Fruit fly (Drosophila melanogaster): ENCODE results near the gene Bace.

Gene Bace

DNA sequence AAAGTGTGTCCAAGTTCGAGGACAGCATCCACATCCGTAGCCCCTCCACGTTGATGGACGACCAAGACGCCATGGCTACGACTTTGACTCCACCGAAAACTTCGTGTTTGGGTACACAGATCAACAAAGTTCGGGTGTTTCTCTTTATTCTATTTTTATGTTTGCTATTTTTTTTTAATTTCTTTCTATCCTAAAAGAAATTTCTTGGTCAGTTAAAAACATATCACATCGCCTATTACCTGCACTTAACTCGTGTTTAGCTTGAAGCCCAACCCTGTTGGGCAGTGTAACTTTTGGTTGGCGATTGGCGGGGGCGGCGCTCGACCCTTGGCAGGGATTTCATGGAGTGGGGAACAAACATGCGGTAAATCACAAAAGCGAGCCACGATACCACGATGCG is 22.7 kb downstream of the Bace start:
- TF ChIP-seq Dif (GFP tag; optimal IDR thresholded peaks at IDR 0.05; ENCODE audit: partially characterized antibody) (no peak), Jra (GFP tag; optimal IDR thresholded peaks at IDR 0.05) (peak; percentile 21), dl (GFP tag; optimal IDR thresholded peaks at IDR 0.05; ENCODE audit: insufficient read depth in 1 of 2, partially characterized antibody in 2 of 2) (no peak), Abd-B (GFP tag; optimal IDR thresholded peaks at IDR 0.05) (no peak), OdsH (GFP tag; optimal IDR thresholded peaks at IDR 0.05) (peak; percentile 74), fru (GFP tag; optimal IDR thresholded peaks at IDR 0.05) (peak; percentile 86), dmrt93B (GFP tag; optimal IDR thresholded peaks at IDR 0.05) (peak; percentile 76), Mio (GFP tag; optimal IDR thresholded peaks at IDR 0.05) (no peak), Rel (GFP tag; optimal IDR thresholded peaks at IDR 0.05) (no peak), Rel (tag; optimal IDR thresholded peaks at IDR 0.05) (peak; percentile 8), CrebA (GFP tag; optimal IDR thresholded peaks at IDR 0.05; ENCODE audit: borderline replicate concordance) (no peak), rgr (GFP tag; optimal IDR thresholded peaks at IDR 0.05) (peak; percentile 73), Hr83 (GFP tag; optimal IDR thresholded peaks at IDR 0.05; ENCODE audit: poor library complexity, severe bottlenecking) (no peak), dsf (GFP tag; optimal IDR thresholded peaks at IDR 0.05; ENCODE audit: borderline replicate concordance) (no peak), usp (GFP tag; optimal IDR thresholded peaks at IDR 0.05) (no peak), sage (GFP tag; optimal IDR thresholded peaks at IDR 0.05) (peak; percentile 32), Hr78 (GFP tag; optimal IDR thresholded peaks at IDR 0.05) (no peak), CG9705 (GFP tag; optimal IDR thresholded peaks at IDR 0.05) (peak; percentile 70), tai (GFP tag; optimal IDR thresholded peaks at IDR 0.05) (no peak), N (GFP tag; optimal IDR thresholded peaks at IDR 0.05) (no peak), ey (GFP tag; optimal IDR thresholded peaks at IDR 0.05) (peak; percentile 88), GATAd (GFP tag; optimal IDR thresholded peaks at IDR 0.05) (no peak), br (GFP tag; optimal IDR thresholded peaks at IDR 0.05) (peak; percentile 83), h (GFP tag; optimal IDR thresholded peaks at IDR 0.05) (peak; percentile 85), psq (GFP tag; optimal IDR thresholded peaks at IDR 0.05) (peak; percentile 73), foxo (GFP tag; optimal IDR thresholded peaks at IDR 0.05) (peak; percentile 36 to 76), Hnf4 (GFP tag; optimal IDR thresholded peaks at IDR 0.05) (peak; percentile 42), Dfd (GFP tag; optimal IDR thresholded peaks at IDR 0.05) (no peak), lola (GFP tag; optimal IDR thresholded peaks at IDR 0.05) (no peak), Sp1 (GFP tag; optimal IDR thresholded peaks at IDR 0.05) (peak; percentile 82), CG32264 (GFP tag; optimal IDR thresholded peaks at IDR 0.05) (peak; percentile 73), brk (GFP tag; optimal IDR thresholded peaks at IDR 0.05) (peak; percentile 73), woc (GFP tag; optimal IDR thresholded peaks at IDR 0.05) (peak; percentile 74), sv (GFP tag; optimal IDR thresholded peaks at IDR 0.05) (no peak), Vsx2 (GFP tag; optimal IDR thresholded peaks at IDR 0.05; ENCODE audit: partially characterized antibody) (no peak), Myc (optimal IDR thresholded peaks at IDR 0.05) (no peak), pan (optimal IDR thresholded peaks at IDR 0.05) (no peak), HLH106 (tag; optimal IDR thresholded peaks at IDR 0.05) (peak; percentile 78), jim (GFP tag; optimal IDR thresholded peaks at IDR 0.05) (no peak)

DNA sequence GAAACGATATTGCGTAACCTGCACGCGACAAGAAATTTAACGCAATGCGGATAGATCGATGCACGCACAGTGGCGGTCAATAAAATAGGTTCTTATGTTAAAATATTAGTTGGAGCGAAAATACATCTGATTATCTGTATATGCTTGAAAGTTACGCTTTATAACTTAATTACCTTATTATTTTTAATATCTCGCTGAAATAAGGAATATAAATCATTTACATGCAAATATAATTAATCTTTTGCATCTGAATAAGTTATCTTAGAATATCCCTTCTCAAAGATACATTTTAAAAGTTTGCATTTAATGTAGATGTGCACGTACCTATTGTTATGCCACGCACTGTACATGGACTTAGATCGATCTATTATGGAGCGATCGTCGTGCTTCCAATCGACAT is 24.4 kb downstream of the Bace start:
- no peak for TF ChIP-seq Rel (GFP tag; optimal IDR thresholded peaks at IDR 0.05)
- no peak for TF ChIP-seq Rel (tag; optimal IDR thresholded peaks at IDR 0.05)
- no peak for TF ChIP-seq dsf (GFP tag; optimal IDR thresholded peaks at IDR 0.05; ENCODE audit: borderline replicate concordance)
- TF ChIP-seq Hr83 (GFP tag; optimal IDR thresholded peaks at IDR 0.05; ENCODE audit: poor library complexity, severe bottlenecking), result no peak
- TF ChIP-seq h (GFP tag; optimal IDR thresholded peaks at IDR 0.05), result peak; percentile 7
- TF ChIP-seq Sp1 (GFP tag; optimal IDR thresholded peaks at IDR 0.05), result peak; percentile 32
- no peak for TF ChIP-seq jim (GFP tag; optimal IDR thresholded peaks at IDR 0.05)
- peak in 1 of 2 experiments; percentile 22 for TF ChIP-seq foxo (GFP tag; optimal IDR thresholded peaks at IDR 0.05)
- no peak for TF ChIP-seq lola (GFP tag; optimal IDR thresholded peaks at IDR 0.05)
- TF ChIP-seq woc (GFP tag; optimal IDR thresholded peaks at IDR 0.05), result no peak
- no peak for TF ChIP-seq GATAd (GFP tag; optimal IDR thresholded peaks at IDR 0.05)

Data from whole organism, wandering third instar larva.